Worm (Caenorhabditis elegans) whole organism, L4 larva: ENCODE measurements around the gene C06A8.8.

Source experiments
- fos-1 ChIP-seq: fragments of 150-350 bp; optimal IDR thresholded peaks from 2 replicates; lab custom pipeline; 2014; ENCODE audit warnings: missing biosample characterization, missing genetic modification characterization
- lin-1 ChIP-seq: fragments of 200-800 bp; sonication (Bioruptor generic); IDR thresholded peaks from 2 replicates; pipeline ENCODE4 v1.3.6; 2022; ENCODE audit warnings: missing genetic modification reagents, missing genetic modification characterization, missing compliant biosample characterization
- unc-39 ChIP-seq: sonication (generic microtip); optimal IDR thresholded peaks from 2 replicates; lab custom pipeline; 2017; ENCODE audit warnings: missing biosample characterization, missing genetic modification characterization
- unc-62 ChIP-seq, 3 experiments: fragments of 150-350 bp in 1 of 3; sonication (generic microtip); optimal IDR thresholded peaks in 2 of 3; peaks in 1 of 3; 1 replicate in 1 of 3; 2 replicates in 2 of 3; lab custom pipeline; 2014 to 2017; ENCODE audit warnings: missing biosample characterization in 3 of 3, missing genetic modification characterization in 3 of 3, missing genetic modification reagents in 3 of 3, missing genotype in 1 of 3
- zag-1 ChIP-seq: fragments of 150-350 bp; optimal IDR thresholded peaks from 2 replicates; lab custom pipeline; 2014; ENCODE audit warnings: missing biosample characterization, missing genetic modification characterization

- TF ChIP-seq unc-39 (tag; lab: Kevin White, UChicago): no peak
- TF ChIP-seq zag-1 (tag; lab: Kevin White, UChicago): no peak
- TF ChIP-seq lin-1 (GFP tag; lab: Robert Waterston, UW): no peak
- TF ChIP-seq unc-62 (GFP tag; optimal IDR thresholded peaks at IDR 0.05 in 1 of 2; lab: Kevin White, UChicago): peak in 1 of 2 experiments; percentile 22
- TF ChIP-seq unc-62 (tag; optimal IDR thresholded peaks at IDR 0.05; lab: Kevin White, UChicago): no peak
- TF ChIP-seq fos-1 (tag; lab: Kevin White, UChicago): no peak
Observed at ce11 chrII:7816163-7816776, 44.5 kb upstream of the C06A8.8 start, which contains the start of gene cki-2.
